Worm (Caenorhabditis elegans): ENCODE measurements around the gene asp-2.

- TF ChIP-seq ceh-45 (GFP tag; IDR thresholded peaks at IDR 0.05) (no peak), pqm-1 (tag; optimal IDR thresholded peaks at IDR 0.05) (no peak), ama-1 (optimal IDR thresholded peaks at IDR 0.05) (no peak), ref-2 (tag; optimal IDR thresholded peaks at IDR 0.05) (no peak)
These were observed 39.9 kb upstream of the asp-2 start, which contains the start of gene col-145 for ce11 chrV:9162955-9163468.

Data from whole organism, late embryonic.